Fruit fly (Drosophila melanogaster) Kc167 (cell line): ENCODE data around the gene CG2076.

Experiments
- Myc ChIP-seq: fragments of >200 bp; optimal IDR thresholded peaks from 2 replicates; lab custom pipeline; 2017; ENCODE audit warnings: missing external identifiers
- Sin3A ChIP-seq: fragments of >200 bp; optimal IDR thresholded peaks from 2 replicates; lab custom pipeline; 2018; ENCODE audit warnings: missing external identifiers
- h ChIP-seq: fragments of >200 bp; optimal IDR thresholded peaks from 3 replicates; lab custom pipeline; 2018; ENCODE audit warnings: missing external identifiers
- insv ChIP-seq: fragments of >200 bp; optimal IDR thresholded peaks from 3 replicates; lab custom pipeline; 2018; ENCODE audit warnings: missing external identifiers
- psq ChIP-seq: fragments of >200 bp; optimal IDR thresholded peaks from 2 replicates; lab custom pipeline; 2017; ENCODE audit warnings: missing external identifiers

dm6 chrX:11087384-11087783 is 2.6 kb upstream of the CG2076 start:
- TF ChIP-seq h (no peak), Sin3A (lab: Kevin White, UChicago) (no peak), insv (no peak), psq (lab: Kevin White, UChicago) (no peak), Myc (lab: Kevin White, UChicago) (no peak)
